Fruit fly (Drosophila melanogaster) whole organism, embryonic: ENCODE results near the gene CenB1A.

Experiments used
- ATbp ChIP-seq: fragments of 200-800 bp; sonication (Bioruptor generic); optimal IDR thresholded peaks from 2 replicates; lab custom pipeline; 2017; ENCODE audit warnings: missing biosample characterization, mild to moderate bottlenecking, missing genetic modification characterization, missing genetic modification reagents
- Awh ChIP-seq: fragments of 200-800 bp; sonication (Bioruptor generic); IDR thresholded peaks from 2 replicates; pipeline ENCODE4, ENCODE4 v1.3.6; 2022; ENCODE audit warnings: missing biosample characterization, missing genetic modification characterization
- Bteb2 ChIP-seq: fragments of 200-800 bp; sonication (Bioruptor generic); optimal IDR thresholded peaks from 2 replicates; lab custom pipeline; 2016; ENCODE audit warnings: missing biosample characterization, missing genetic modification characterization
- CG11093 ChIP-seq: fragments of 200-800 bp; sonication (Bioruptor generic); IDR thresholded peaks from 3 replicates; pipeline ENCODE4 v1.3.6; 2022; ENCODE audit warnings: missing biosample characterization, missing genetic modification characterization
- CG11723 ChIP-seq: fragments of 200-800 bp; sonication (Bioruptor generic); optimal IDR thresholded peaks from 2 replicates; lab custom pipeline; 2017; ENCODE audit warnings: missing biosample characterization, mild to moderate bottlenecking, missing genetic modification characterization
- CG12155 ChIP-seq: fragments of 200-800 bp; sonication (Bioruptor generic); optimal IDR thresholded peaks from 3 replicates; lab custom pipeline; 2016; ENCODE audit warnings: missing biosample characterization, missing genetic modification characterization
- CG14014 ChIP-seq: fragments of 200-800 bp; sonication (Bioruptor generic); IDR thresholded peaks from 2 replicates; pipeline ENCODE4 v1.3.6; 2022; ENCODE audit warnings: missing biosample characterization, missing genetic modification characterization
- CG14667 ChIP-seq: fragments of 200-800 bp; sonication (Bioruptor generic); IDR thresholded peaks from 2 replicates; pipeline ENCODE4 v1.3.6; 2022; ENCODE audit warnings: missing biosample characterization, missing genetic modification characterization
- CG1792 ChIP-seq: fragments of 200-800 bp; sonication (Bioruptor generic); optimal IDR thresholded peaks from 2 replicates; lab custom pipeline; 2016; ENCODE audit warnings: missing biosample characterization, missing genetic modification characterization
- CG2712 ChIP-seq: fragments of 200-800 bp; optimal IDR thresholded peaks from 3 replicates; lab custom pipeline; 2019; ENCODE audit warnings: missing biosample characterization, mild to moderate bottlenecking, missing genetic modification characterization, moderate library complexity
- CG4854 ChIP-seq: fragments of 200-800 bp; sonication (Bioruptor generic); optimal IDR thresholded peaks from 2 replicates; lab custom pipeline; 2016; ENCODE audit warnings: missing biosample characterization, missing genetic modification characterization, inconsistent platforms
- CG5953 ChIP-seq: fragments of 200-800 bp; sonication (Bioruptor generic); IDR thresholded peaks from 2 replicates; pipeline ENCODE4 v1.3.6; 2022; ENCODE audit warnings: missing biosample characterization, missing genetic modification characterization
- CG6175 ChIP-seq: fragments of 200-800 bp; sonication (Bioruptor generic); IDR thresholded peaks from 3 replicates; pipeline ENCODE4 v1.3.6; 2022; ENCODE audit warnings: missing biosample characterization, missing genetic modification characterization
- CG8924 ChIP-seq: fragments of 200-800 bp; optimal IDR thresholded peaks from 3 replicates; lab custom pipeline; 2019; ENCODE audit warnings: missing biosample characterization, mild to moderate bottlenecking, missing genetic modification characterization, moderate library complexity
- CTCF ChIP-seq: fragments of 200-800 bp; sonication (Bioruptor generic); optimal IDR thresholded peaks from 2 replicates; lab custom pipeline; 2017; ENCODE audit warnings: missing biosample characterization, mild to moderate bottlenecking, missing genetic modification characterization, moderate library complexity
- D19B ChIP-seq: fragments of 200-800 bp; sonication (Bioruptor generic); optimal IDR thresholded peaks from 2 replicates; lab custom pipeline; 2017; ENCODE audit warnings: missing biosample characterization, mild to moderate bottlenecking, missing genetic modification characterization
- Dbx ChIP-seq: fragments of 200-800 bp; sonication (Bioruptor generic); IDR thresholded peaks from 3 replicates; pipeline ENCODE4 v1.3.6; 2022; ENCODE audit warnings: missing biosample characterization, missing genetic modification characterization
- HLH54F ChIP-seq: fragments of 200-800 bp; sonication (Bioruptor generic); optimal IDR thresholded peaks from 3 replicates; lab custom pipeline; 2016; ENCODE audit warnings: missing biosample characterization, missing genetic modification characterization
- Lhr ChIP-seq: fragments of 200-800 bp; sonication (Bioruptor generic); optimal IDR thresholded peaks from 3 replicates; lab custom pipeline; 2017; ENCODE audit warnings: mild to moderate bottlenecking, missing biosample characterization, missing genetic modification reagents, missing genetic modification characterization
- MESR4 ChIP-seq: fragments of 200-800 bp; sonication (Bioruptor generic); optimal IDR thresholded peaks from 2 replicates; lab custom pipeline; 2018; ENCODE audit warnings: missing biosample characterization, mild to moderate bottlenecking, missing genetic modification characterization, moderate library complexity
- Max ChIP-seq: fragments of 200-800 bp; sonication (Bioruptor generic); optimal IDR thresholded peaks from 2 replicates; lab custom pipeline; 2016; ENCODE audit warnings: missing biosample characterization, mild to moderate bottlenecking, missing genetic modification characterization
- Med ChIP-seq: fragments of 200-800 bp; sonication (Bioruptor generic); peaks from one replicate; lab custom pipeline; 2016; ENCODE audit warnings: missing biosample characterization, missing genetic modification characterization, mild to moderate bottlenecking, inconsistent platforms, moderate library complexity
- Meics ChIP-seq: fragments of 200-800 bp; sonication (Bioruptor generic); optimal IDR thresholded peaks from 2 replicates; lab custom pipeline; 2017; ENCODE audit warnings: missing biosample characterization, mild to moderate bottlenecking, missing genetic modification characterization
- NC2α ChIP-seq: fragments of 200-800 bp; sonication (Bioruptor generic); optimal IDR thresholded peaks from 2 replicates; lab custom pipeline; 2016; ENCODE audit warnings: missing biosample characterization, missing genetic modification characterization
- Nf-YB ChIP-seq: fragments of 200-800 bp; sonication (Bioruptor generic); optimal IDR thresholded peaks from 3 replicates; lab custom pipeline; 2019; ENCODE audit warnings: missing biosample characterization, mild to moderate bottlenecking, missing genetic modification characterization, moderate library complexity
- Nf-YC ChIP-seq: fragments of 200-800 bp; optimal IDR thresholded peaks from 3 replicates; lab custom pipeline; 2019; ENCODE audit warnings: missing biosample characterization, mild to moderate bottlenecking, missing genetic modification characterization, moderate library complexity
- Optix ChIP-seq: fragments of 200-800 bp; sonication (Bioruptor generic); IDR thresholded peaks from 3 replicates; pipeline ENCODE4 v1.3.6; 2022; ENCODE audit warnings: missing biosample characterization, missing genetic modification characterization
- PHDP ChIP-seq: fragments of 200-800 bp; sonication (Bioruptor generic); optimal IDR thresholded peaks from 3 replicates; lab custom pipeline; 2018; ENCODE audit warnings: missing biosample characterization, mild to moderate bottlenecking, missing genetic modification characterization, moderate library complexity
- Ravus ChIP-seq: fragments of 200-800 bp; sonication (Bioruptor generic); IDR thresholded peaks from 2 replicates; pipeline ENCODE4 v1.3.6; 2022; ENCODE audit warnings: missing biosample characterization, missing genetic modification characterization
- Sry-β ChIP-seq: fragments of 200-800 bp; sonication (Bioruptor generic); optimal IDR thresholded peaks from 2 replicates; lab custom pipeline; 2018; ENCODE audit warnings: missing biosample characterization, mild to moderate bottlenecking, missing genetic modification characterization, moderate library complexity
- Xbp1 ChIP-seq: fragments of 200-800 bp; sonication (Bioruptor generic); optimal IDR thresholded peaks from 3 replicates; lab custom pipeline; 2016; ENCODE audit warnings: missing biosample characterization, mild to moderate bottlenecking, missing genetic modification characterization
- amos ChIP-seq: fragments of 200-800 bp; sonication (Bioruptor generic); IDR thresholded peaks from 2 replicates; pipeline ENCODE4 v1.3.6; 2022; ENCODE audit warnings: missing biosample characterization, missing genetic modification characterization; ENCODE audit not compliant: partially characterized antibody
- ap ChIP-seq: fragments of 200-800 bp; sonication (Bioruptor generic); IDR thresholded peaks from 2 replicates; pipeline ENCODE4 v1.3.6; 2022; ENCODE audit warnings: missing biosample characterization, missing genetic modification characterization
- az2 ChIP-seq: fragments of 200-800 bp; sonication (Bioruptor generic); optimal IDR thresholded peaks from 3 replicates; lab custom pipeline; 2016; ENCODE audit warnings: missing biosample characterization, missing genetic modification characterization
- bowl ChIP-seq: fragments of 200-800 bp; sonication (Bioruptor generic); IDR thresholded peaks from 2 replicates; pipeline ENCODE4 v1.3.6; 2022; ENCODE audit warnings: missing biosample characterization, missing genetic modification characterization
- chm ChIP-seq: fragments of 200-800 bp; sonication (Bioruptor generic); IDR thresholded peaks from 2 replicates; pipeline ENCODE4 v1.3.6; 2022; ENCODE audit warnings: missing biosample characterization, missing genetic modification characterization
- disco-r ChIP-seq: fragments of 200-800 bp; sonication (Bioruptor generic); optimal IDR thresholded peaks from 2 replicates; lab custom pipeline; 2016; ENCODE audit warnings: missing biosample characterization, missing genetic modification characterization
- eve ChIP-seq, 2 experiments: fragments of >200 bp; optimal IDR thresholded peaks; 2 replicates each; lab custom pipeline; 2017; ENCODE audit warnings: missing biosample characterization in 2 of 2, missing genetic modification characterization in 2 of 2
- fu2 ChIP-seq: fragments of 200-800 bp; sonication (Bioruptor generic); optimal IDR thresholded peaks from 2 replicates; lab custom pipeline; 2016; ENCODE audit warnings: missing biosample characterization, missing genetic modification characterization
- gt ChIP-seq: fragments of 200-800 bp; sonication (Bioruptor generic); IDR thresholded peaks from 2 replicates; pipeline ENCODE4 v1.3.6; 2022; ENCODE audit warnings: missing biosample characterization, missing genetic modification characterization
- klu ChIP-seq: fragments of 200-800 bp; sonication (Bioruptor generic); IDR thresholded peaks from 2 replicates; pipeline ENCODE4 v1.3.6; 2022; ENCODE audit warnings: missing biosample characterization, missing genetic modification characterization
- luna ChIP-seq: fragments of 200-800 bp; sonication (Bioruptor generic); optimal IDR thresholded peaks from 2 replicates; lab custom pipeline; 2016; ENCODE audit warnings: missing biosample characterization, missing genetic modification characterization
- maf-S ChIP-seq: fragments of 200-800 bp; sonication (Bioruptor generic); optimal IDR thresholded peaks from 2 replicates; lab custom pipeline; 2016; ENCODE audit warnings: missing biosample characterization, missing genetic modification characterization
- nerfin-1 ChIP-seq: fragments of 200-800 bp; sonication (Bioruptor generic); optimal IDR thresholded peaks from 3 replicates; lab custom pipeline; 2019; ENCODE audit warnings: missing biosample characterization, mild to moderate bottlenecking, missing genetic modification characterization, moderate library complexity
- nerfin-2 ChIP-seq: fragments of 200-800 bp; sonication (Bioruptor generic); IDR thresholded peaks from 2 replicates; pipeline ENCODE4 v1.3.6; 2022; ENCODE audit warnings: missing biosample characterization, missing genetic modification characterization; ENCODE audit not compliant: partially characterized antibody
- pan ChIP-seq, 4 experiments: fragments of >200 bp in 3 of 4; fragments of 200-800 bp in 1 of 4; sonication (Bioruptor generic) in 1 of 4; optimal IDR thresholded peaks in 3 of 4; IDR thresholded peaks in 1 of 4; 2 replicates each; pipeline versions ENCODE4 v1.3.6 to Lab custom; 2017 to 2022; ENCODE audit warnings: missing biosample characterization in 2 of 4, missing genetic modification characterization in 2 of 4, mixed read lengths in 1 of 4
- sd ChIP-seq: fragments of 200-800 bp; sonication (Bioruptor generic); optimal IDR thresholded peaks from 3 replicates; lab custom pipeline; 2018; ENCODE audit warnings: missing biosample characterization, mild to moderate bottlenecking, missing genetic modification characterization, moderate library complexity
- sqz ChIP-seq: fragments of 200-800 bp; sonication (Bioruptor generic); optimal IDR thresholded peaks from 3 replicates; lab custom pipeline; 2018; ENCODE audit warnings: missing biosample characterization, mild to moderate bottlenecking, missing genetic modification characterization
- sug ChIP-seq: fragments of 200-800 bp; optimal IDR thresholded peaks from 2 replicates; lab custom pipeline; 2019; ENCODE audit warnings: missing biosample characterization, mild to moderate bottlenecking, missing genetic modification characterization, moderate library complexity
- ttk ChIP-seq: fragments of 200-800 bp; sonication (Bioruptor generic); IDR thresholded peaks from 2 replicates; pipeline ENCODE4 v2.1.2; 2022; ENCODE audit warnings: missing biosample characterization, missing genetic modification characterization
- vvl ChIP-seq: fragments of 200-800 bp; sonication (Bioruptor generic); IDR thresholded peaks from 2 replicates; pipeline ENCODE4 v1.3.6; 2022; ENCODE audit warnings: missing biosample characterization, missing genetic modification characterization
- zen2 ChIP-seq: fragments of 200-800 bp; sonication (Bioruptor generic); IDR thresholded peaks from 3 replicates; pipeline ENCODE4 v1.3.6; 2022; ENCODE audit warnings: missing biosample characterization, missing genetic modification characterization; ENCODE audit not compliant: partially characterized antibody

Gene CenB1A

DNA sequence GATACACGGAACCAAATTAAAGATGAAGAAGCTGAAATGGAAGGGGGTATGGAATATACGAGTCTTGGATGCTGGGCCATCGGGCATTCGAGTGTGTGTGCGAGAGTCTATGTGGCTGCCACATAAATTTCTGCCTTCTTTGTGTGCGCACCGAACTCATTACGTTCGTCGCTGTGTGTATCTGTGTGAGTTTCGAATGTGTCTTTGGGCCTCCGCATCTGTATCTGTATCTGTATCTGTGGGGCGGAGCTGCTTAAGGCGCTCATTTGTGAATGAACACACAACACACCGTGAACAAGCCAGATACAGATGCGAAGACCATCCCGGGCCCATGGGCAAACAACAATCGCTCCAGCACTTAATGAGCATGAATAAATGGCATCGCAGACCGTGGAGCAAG lies 25.2 kb downstream of the CenB1A start (continued):
- TF ChIP-seq CG5953 (GFP tag; lab: Robert Waterston, UW) = no peak
- TF ChIP-seq Meics (GFP tag; lab: Kevin White, UChicago) = no peak
- no peak for TF ChIP-seq HLH54F (GFP tag; lab: Kevin White, UChicago)
- TF ChIP-seq gt (GFP tag; lab: Robert Waterston, UW) = no peak
- TF ChIP-seq Dbx = no peak
- TF ChIP-seq Bteb2 (GFP tag; lab: Kevin White, UChicago) = no peak
- no peak for TF ChIP-seq luna
- no peak for TF ChIP-seq zen2
- no peak for TF ChIP-seq disco-r (GFP tag; lab: Kevin White, UChicago)
- no peak for TF ChIP-seq CG12155 (GFP tag; lab: Kevin White, UChicago)
- TF ChIP-seq eve (GFP tag; optimal IDR thresholded peaks at IDR 0.05; lab: Kevin White, UChicago) = no peak
- TF ChIP-seq CG6175 = peak; percentile 94
- no peak for TF ChIP-seq fu2 (GFP tag; lab: Kevin White, UChicago)
- no peak for TF ChIP-seq MESR4
- TF ChIP-seq D19B = no peak
- TF ChIP-seq sqz (GFP tag; lab: Kevin White, UChicago) = no peak
- TF ChIP-seq sd (tag; lab: Kevin White, UChicago) = peak; percentile 2
- TF ChIP-seq CG11093 (GFP tag; lab: Robert Waterston, UW) = no peak
- no peak for TF ChIP-seq ATbp (GFP tag; lab: Kevin White, UChicago)
- TF ChIP-seq Lhr (GFP tag; lab: Kevin White, UChicago) = no peak
- no peak for TF ChIP-seq CG4854 (GFP tag; lab: Kevin White, UChicago)
- TF ChIP-seq Ravus (GFP tag; lab: Robert Waterston, UW) = no peak
- no peak for TF ChIP-seq amos (GFP tag; lab: Robert Waterston, UW)
- TF ChIP-seq maf-S (GFP tag; lab: Kevin White, UChicago) = no peak
- no peak for TF ChIP-seq Xbp1 (GFP tag; lab: Kevin White, UChicago)
- peak; percentile 93 for TF ChIP-seq CG2712 (tag; lab: Kevin White, UChicago)
- 0 out of 2 replicates have a peak, but pooled peaks have one; percentile 17 for TF ChIP-seq vvl (GFP tag; lab: Robert Waterston, UW)
- TF ChIP-seq Max (GFP tag; lab: Kevin White, UChicago) = no peak
- TF ChIP-seq CG8924 (tag; lab: Kevin White, UChicago) = no peak
- TF ChIP-seq NC2α (GFP tag; lab: Kevin White, UChicago) = no peak
- no peak for TF ChIP-seq CG1792 (GFP tag; lab: Kevin White, UChicago)
- no peak for TF ChIP-seq nerfin-1 (tag; lab: Kevin White, UChicago)
- TF ChIP-seq pan (optimal IDR thresholded peaks at IDR 0.05; lab: Kevin White, UChicago) = no peak
- no peak for TF ChIP-seq pan (GFP tag; optimal IDR thresholded peaks at IDR 0.05 in 1 of 2, IDR thresholded peaks at IDR 0.05 in 1 of 2)
- TF ChIP-seq CTCF = no peak
- 0 out of 2 replicates have a peak, but pooled peaks have one; percentile 28 for TF ChIP-seq Awh (GFP tag; lab: Robert Waterston, UW)
- no peak for TF ChIP-seq Sry-β (GFP tag; lab: Kevin White, UChicago)
- peak; percentile 84 for TF ChIP-seq Nf-YC (tag; lab: Kevin White, UChicago)
- no peak for TF ChIP-seq ap
- no peak for TF ChIP-seq az2
- TF ChIP-seq PHDP = no peak
- 0 out of 2 replicates have a peak, but pooled peaks have one; percentile 11 for TF ChIP-seq ttk
- TF ChIP-seq klu (GFP tag; lab: Robert Waterston, UW) = no peak
- peak; percentile 89 for TF ChIP-seq Nf-YB (GFP tag; lab: Kevin White, UChicago)
- TF ChIP-seq CG14667 = no peak
- TF ChIP-seq Optix (GFP tag; lab: Robert Waterston, UW) = no peak
- no peak for TF ChIP-seq bowl (GFP tag; lab: Robert Waterston, UW)
- no peak for TF ChIP-seq sug (tag; lab: Kevin White, UChicago)
- no peak for TF ChIP-seq CG11723 (GFP tag; lab: Kevin White, UChicago)
- no peak for TF ChIP-seq chm (GFP tag; lab: Robert Waterston, UW)
- no peak for TF ChIP-seq Med
- TF ChIP-seq nerfin-2 (GFP tag; lab: Robert Waterston, UW) = 0 out of 2 replicates have a peak, but pooled peaks have one; percentile 4
- no peak for TF ChIP-seq CG14014 (GFP tag; lab: Robert Waterston, UW)
